Worm (Caenorhabditis elegans): ENCODE measurements around the gene C49C8.5.

- no peak for TF ChIP-seq ama-1 (optimal IDR thresholded peaks at IDR 0.05)
- no peak for TF ChIP-seq pqm-1 (tag; optimal IDR thresholded peaks at IDR 0.05)
Measured at ce11 chrIV:8686510-8686909, 33.0 kb upstream of the C49C8.5 start, which contains the start of gene pole-2.

Measured in whole organism, L1 larva.